Worm (Caenorhabditis elegans) whole organism, mixed stage, embryonic: Measurements from ENCODE around the gene F59F5.7.

Source experiments
- mep-1 ChIP-seq: fragments of 150-350 bp; optimal IDR thresholded peaks from 2 replicates; lab custom pipeline; 2017; ENCODE audit warnings: missing biosample characterization, missing genetic modification reagents, missing genetic modification characterization, inconsistent platforms
- pha-4 ChIP-seq: fragments of 150-350 bp; optimal IDR thresholded peaks from 2 replicates; lab custom pipeline; 2018; ENCODE audit warnings: missing biosample characterization, missing genetic modification reagents, missing genetic modification characterization

DNA sequence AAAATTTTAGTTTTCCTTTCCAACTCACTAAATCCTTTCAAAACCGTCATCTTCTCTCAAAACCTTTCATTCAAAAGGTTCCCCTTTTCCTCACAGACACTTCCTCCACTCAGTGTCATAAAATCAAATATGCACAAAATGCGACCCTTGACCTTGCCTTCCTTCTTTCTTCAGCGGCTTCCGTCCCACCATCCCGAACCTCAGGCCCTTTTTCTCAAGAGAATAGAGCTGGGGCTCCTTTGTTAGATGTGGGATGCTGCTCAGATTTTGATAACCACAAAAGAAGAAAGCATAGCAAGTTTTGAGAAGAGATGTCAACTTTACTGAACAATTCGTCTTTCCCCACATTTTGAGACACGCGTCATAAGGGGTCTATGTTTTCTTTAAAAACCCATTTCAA lies 31.5 kb downstream of the F59F5.7 start:
- TF ChIP-seq mep-1: no peak
- TF ChIP-seq pha-4 (tag; lab: Kevin White, UChicago): no peak
